Worm (Caenorhabditis elegans) whole organism, L4 larva: ENCODE measurements around the gene K06H7.7.

Experiments used
- pha-4 ChIP-seq, 2 experiments: fragments of 150-350 bp in 1 of 2; fragments of 200-800 bp in 1 of 2; sonication (Bioruptor generic) in 1 of 2; IDR thresholded peaks in 1 of 2; optimal IDR thresholded peaks in 1 of 2; 2 replicates each; pipeline versions ENCODE4 v1.3.6 to Lab custom; 2014 to 2022; ENCODE audit warnings: missing genetic modification characterization in 2 of 2, missing genetic modification reagents in 2 of 2, missing biosample characterization in 1 of 2, missing compliant biosample characterization in 1 of 2
- zag-1 ChIP-seq: fragments of 150-350 bp; optimal IDR thresholded peaks from 2 replicates; lab custom pipeline; 2014; ENCODE audit warnings: missing biosample characterization, missing genetic modification characterization

ce11 chrIII:8100960-8101359, 15.7 kb upstream of the K06H7.7 start, which contains the start of gene plk-1:
- TF ChIP-seq pha-4 (GFP tag; IDR thresholded peaks at IDR 0.05; lab: Robert Waterston, UW) (no peak), pha-4 (tag; optimal IDR thresholded peaks at IDR 0.05; lab: Kevin White, UChicago) (no peak), zag-1 (tag; lab: Kevin White, UChicago) (no peak)
